Fruit fly (Drosophila melanogaster): ENCODE results near the gene Gr93b.

Gr93b gene

DNA sequence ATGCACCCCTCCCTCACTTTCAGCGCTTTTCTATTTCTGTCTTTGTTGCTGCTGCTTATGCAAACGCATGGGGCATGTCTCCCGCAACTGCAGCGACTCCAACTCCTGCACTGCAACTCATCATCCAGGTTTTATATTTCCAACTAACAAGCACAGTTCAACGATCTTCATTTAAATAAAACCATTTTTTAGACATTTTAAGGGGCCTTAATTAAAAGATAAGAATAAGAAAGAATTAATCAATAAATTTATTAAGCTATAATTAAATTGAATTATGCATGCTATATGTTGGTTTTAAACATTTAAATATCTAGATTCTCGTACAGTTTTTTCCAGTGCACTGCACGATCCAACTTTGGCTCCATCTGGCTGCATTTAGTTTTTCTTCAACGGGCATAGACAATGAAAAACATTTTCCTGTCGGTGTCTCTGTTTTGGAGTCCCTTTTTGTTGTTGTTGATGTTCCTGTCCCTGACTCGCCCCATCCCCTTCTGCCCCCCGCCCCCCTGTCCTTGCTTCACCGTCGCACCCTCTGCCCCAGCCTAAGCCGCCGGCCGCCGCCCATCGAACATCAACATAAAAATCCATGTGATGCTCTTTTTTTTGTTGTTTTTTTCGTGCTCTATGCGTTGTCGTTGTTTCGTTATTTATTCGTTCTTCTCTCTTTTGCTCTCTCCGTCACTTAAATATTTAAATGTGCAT lies 14.6 kb downstream of the Gr93b start (continued):
- peak; percentile 63 for TF ChIP-seq Xbp1 (GFP tag; optimal IDR thresholded peaks at IDR 0.05)
- peak; percentile 37; the same call in 1 of the 2 replicates for TF ChIP-seq ssp (GFP tag; IDR thresholded peaks at IDR 0.05)
- TF ChIP-seq CG9727 (GFP tag; optimal IDR thresholded peaks at IDR 0.05) = peak; percentile 79
- peak; percentile 36 for TF ChIP-seq YL-1 (GFP tag; optimal IDR thresholded peaks at IDR 0.05)
- peak; percentile 50 for TF ChIP-seq Chrac-16 (GFP tag; optimal IDR thresholded peaks at IDR 0.05)
- no peak for TF ChIP-seq hkb (optimal IDR thresholded peaks at IDR 0.05)
- peak; percentile 71 for TF ChIP-seq hkb (GFP tag; IDR thresholded peaks at IDR 0.05)
- TF ChIP-seq CG33557 (GFP tag; optimal IDR thresholded peaks at IDR 0.05) = peak; percentile 95
- peak; percentile 35 for TF ChIP-seq CG4328 (GFP tag; optimal IDR thresholded peaks at IDR 0.05)
- peak; percentile 38; the same call in 1 of the 2 replicates for TF ChIP-seq CG10366 (GFP tag; IDR thresholded peaks at IDR 0.05)
- TF ChIP-seq croc (GFP tag; conservative IDR thresholded peaks at IDR 0.05) = peak; percentile 77
- TF ChIP-seq CG1602 (GFP tag; optimal IDR thresholded peaks at IDR 0.05) = peak; percentile 65
- TF ChIP-seq row (GFP tag; IDR thresholded peaks at IDR 0.05) = peak; percentile 78
- peak; percentile 31 for TF ChIP-seq psq (GFP tag; optimal IDR thresholded peaks at IDR 0.05)
- peak; percentile 31; the same call in 1 of the 2 replicates for TF ChIP-seq onecut (GFP tag; IDR thresholded peaks at IDR 0.05)
- no peak for TF ChIP-seq sc (optimal IDR thresholded peaks at IDR 0.05)
- TF ChIP-seq sc (GFP tag; optimal IDR thresholded peaks at IDR 0.05) = peak; percentile 83
- peak; percentile 44; the same call in 1 of the 2 replicates for TF ChIP-seq gt (GFP tag; IDR thresholded peaks at IDR 0.05)
- peak; percentile 45 for TF ChIP-seq kni (GFP tag; optimal IDR thresholded peaks at IDR 0.05)
- peak; percentile 49 for TF ChIP-seq CG11723 (GFP tag; optimal IDR thresholded peaks at IDR 0.05)
- peak; percentile 41 for TF ChIP-seq Hsf (GFP tag; optimal IDR thresholded peaks at IDR 0.05)
- no peak for TF ChIP-seq Hey (tag; optimal IDR thresholded peaks at IDR 0.05)
- TF ChIP-seq Gsc (GFP tag; IDR thresholded peaks at IDR 0.05) = 0 out of 2 replicates have a peak, but pooled peaks have one; percentile 14
- peak; percentile 87 for TF ChIP-seq CG10267 (tag; optimal IDR thresholded peaks at IDR 0.05)
- TF ChIP-seq Asciz (GFP tag; optimal IDR thresholded peaks at IDR 0.05) = peak; percentile 57
- 0 out of 3 replicates have a peak, but pooled peaks have one; percentile 51 for TF ChIP-seq CG11093 (GFP tag; IDR thresholded peaks at IDR 0.05)
- TF ChIP-seq CG17359 (tag; optimal IDR thresholded peaks at IDR 0.05) = peak; percentile 67
- TF ChIP-seq CG12659 (GFP tag; optimal IDR thresholded peaks at IDR 0.05) = peak; percentile 3
- TF ChIP-seq D19A (tag; optimal IDR thresholded peaks at IDR 0.05) = peak; percentile 66
- peak; percentile 91 for TF ChIP-seq CG12391 (tag; optimal IDR thresholded peaks at IDR 0.05)
- no peak for TF ChIP-seq Dbx (GFP tag; IDR thresholded peaks at IDR 0.05)
- TF ChIP-seq ind (GFP tag; optimal IDR thresholded peaks at IDR 0.05) = peak; percentile 17
- no peak for TF ChIP-seq D (optimal IDR thresholded peaks at IDR 0.05)
- peak; percentile 90 for TF ChIP-seq D (GFP tag; optimal IDR thresholded peaks at IDR 0.05)
- TF ChIP-seq sqz (GFP tag; optimal IDR thresholded peaks at IDR 0.05) = peak; percentile 47
- peak; percentile 76 for TF ChIP-seq CG3407 (GFP tag; optimal IDR thresholded peaks at IDR 0.05)
- peak; percentile 87 to 96 for TF ChIP-seq bsh (GFP tag; optimal IDR thresholded peaks at IDR 0.05)
- peak; percentile 91 for TF ChIP-seq nmo (GFP tag; optimal IDR thresholded peaks at IDR 0.05)
- TF ChIP-seq CG12104 (GFP tag; optimal IDR thresholded peaks at IDR 0.05) = no peak
- no peak for TF ChIP-seq HmgD (GFP tag; optimal IDR thresholded peaks at IDR 0.05)
- no peak for TF ChIP-seq CG14965 (GFP tag; optimal IDR thresholded peaks at IDR 0.05; ENCODE audit: borderline replicate concordance)
- peak; percentile 74 for TF ChIP-seq vvl (GFP tag; IDR thresholded peaks at IDR 0.05)
- peak in 1 of 2 experiments; percentile 56 for TF ChIP-seq Hr78 (GFP tag; optimal IDR thresholded peaks at IDR 0.05)
- TF ChIP-seq ems (GFP tag; optimal IDR thresholded peaks at IDR 0.05) = peak; percentile 7
- TF ChIP-seq CG7556 (GFP tag; optimal IDR thresholded peaks at IDR 0.05) = peak; percentile 71
- TF ChIP-seq Bgb (GFP tag; IDR thresholded peaks at IDR 0.05; ENCODE audit: partially characterized antibody) = no peak
- peak; percentile 60; the same call in 1 of the 2 replicates for TF ChIP-seq lmd (GFP tag; IDR thresholded peaks at IDR 0.05)
- TF ChIP-seq CG13123 (GFP tag; optimal IDR thresholded peaks at IDR 0.05) = peak; percentile 32
- no peak for TF ChIP-seq fru (optimal IDR thresholded peaks at IDR 0.05)
- no peak for TF ChIP-seq ham (GFP tag; IDR thresholded peaks at IDR 0.05)
